Fruit fly (Drosophila melanogaster): ENCODE measurements around the gene smog.
A peak's percentile ranks its signal among the peaks of the same experiment; 100 is the strongest.

Gene smog

DNA sequence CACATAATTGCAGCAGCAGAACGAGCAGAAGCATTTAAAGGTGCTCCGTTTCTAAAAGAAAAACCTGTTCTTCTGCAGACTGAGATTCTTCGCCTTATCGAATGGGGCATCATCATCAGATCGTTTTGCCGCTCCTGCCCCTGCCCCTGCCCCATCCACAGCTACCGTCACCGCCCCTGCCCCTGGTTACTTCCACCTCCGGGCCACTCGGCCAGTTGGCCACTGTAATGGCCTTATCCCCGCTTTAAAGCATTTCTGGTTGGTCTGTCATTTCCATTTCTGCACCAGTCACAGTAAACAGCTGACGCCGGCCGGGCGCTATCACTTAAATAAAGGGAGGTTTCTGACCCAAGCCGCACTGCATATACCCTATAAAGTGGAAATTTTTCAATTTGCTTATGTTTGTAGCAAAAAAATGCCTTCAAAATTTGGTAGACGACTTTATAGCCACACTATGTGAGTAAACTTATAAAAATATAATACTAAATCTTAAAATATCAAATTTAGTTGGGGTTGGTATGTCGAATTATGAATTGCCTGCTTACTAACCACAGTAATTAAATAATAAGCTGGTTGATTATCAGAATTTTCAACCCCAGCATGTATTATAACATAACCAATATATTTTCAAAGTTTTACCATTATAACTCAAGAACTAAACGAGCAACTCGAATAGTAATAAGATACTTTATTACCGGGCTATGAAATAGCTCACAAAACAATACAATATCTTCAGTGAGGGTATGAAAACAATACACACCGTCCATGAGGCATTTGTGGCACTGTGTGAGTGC lies 41.8 kb upstream of the smog start (continued):
- no peak for TF ChIP-seq B-H2 (GFP tag; optimal IDR thresholded peaks at IDR 0.05)
- TF ChIP-seq CG7963 (GFP tag; IDR thresholded peaks at IDR 0.05; ENCODE audit: partially characterized antibody): no peak
- TF ChIP-seq unpg (GFP tag; optimal IDR thresholded peaks at IDR 0.05): peak; percentile 41
- peak; percentile 49; the same call in 1 of the 3 replicates for TF ChIP-seq ci (GFP tag; IDR thresholded peaks at IDR 0.05)
- TF ChIP-seq CG12769 (tag; optimal IDR thresholded peaks at IDR 0.05): peak; percentile 21
- no peak for TF ChIP-seq CG4360 (GFP tag; IDR thresholded peaks at IDR 0.05)
- no peak for TF ChIP-seq chinmo (GFP tag; IDR thresholded peaks at IDR 0.05; ENCODE audit: partially characterized antibody)
- peak; percentile 89 for TF ChIP-seq kni (GFP tag; optimal IDR thresholded peaks at IDR 0.05)
- peak; percentile 24 for TF ChIP-seq tx (GFP tag; optimal IDR thresholded peaks at IDR 0.05)
- TF ChIP-seq Optix (GFP tag; IDR thresholded peaks at IDR 0.05): peak; percentile 12; the same call in 1 of the 3 replicates
- TF ChIP-seq usp (GFP tag; optimal IDR thresholded peaks at IDR 0.05): no peak
- TF ChIP-seq CG18011 (GFP tag; optimal IDR thresholded peaks at IDR 0.05): peak; percentile 22
- peak; percentile 25 for TF ChIP-seq Jarid2 (GFP tag; optimal IDR thresholded peaks at IDR 0.05)
- TF ChIP-seq Dip2 (GFP tag; IDR thresholded peaks at IDR 0.05): no peak
- TF ChIP-seq CG6175 (GFP tag; IDR thresholded peaks at IDR 0.05): peak; percentile 60; the same call in 1 of the 3 replicates
- 0 out of 2 replicates have a peak, but pooled peaks have one; percentile 14 for TF ChIP-seq CG32532 (GFP tag; IDR thresholded peaks at IDR 0.05)
- no peak for TF ChIP-seq Hey (tag; optimal IDR thresholded peaks at IDR 0.05)
- no peak for TF ChIP-seq CG3838 (GFP tag; optimal IDR thresholded peaks at IDR 0.05)
- no peak for TF ChIP-seq CG14965 (GFP tag; optimal IDR thresholded peaks at IDR 0.05; ENCODE audit: borderline replicate concordance)
- peak; percentile 15 for TF ChIP-seq CG6654 (GFP tag; optimal IDR thresholded peaks at IDR 0.05)
- no peak for TF ChIP-seq Camta (GFP tag; optimal IDR thresholded peaks at IDR 0.05)
- peak; percentile 32 for TF ChIP-seq sob (GFP tag; IDR thresholded peaks at IDR 0.05)
- no peak for TF ChIP-seq CG7271 (tag; optimal IDR thresholded peaks at IDR 0.05)
- TF ChIP-seq Sry-δ (GFP tag; optimal IDR thresholded peaks at IDR 0.05): no peak
- no peak for TF ChIP-seq gro (GFP tag; optimal IDR thresholded peaks at IDR 0.05)
- peak; percentile 35 for TF ChIP-seq CG17829 (tag; optimal IDR thresholded peaks at IDR 0.05)
- peak; percentile 82 for TF ChIP-seq CG2120 (GFP tag; optimal IDR thresholded peaks at IDR 0.05)
- TF ChIP-seq stc (GFP tag; IDR thresholded peaks at IDR 0.05): no peak
- TF ChIP-seq CG11723 (GFP tag; optimal IDR thresholded peaks at IDR 0.05): peak; percentile 70
- TF ChIP-seq mld (GFP tag; IDR thresholded peaks at IDR 0.05; ENCODE audit: partially characterized antibody): no peak
- TF ChIP-seq D19B (GFP tag; optimal IDR thresholded peaks at IDR 0.05): peak; percentile 66
- no peak; the same call in 1 of the 2 replicates for TF ChIP-seq CG9932 (GFP tag; IDR thresholded peaks at IDR 0.05)
- TF ChIP-seq Neu2 (GFP tag; optimal IDR thresholded peaks at IDR 0.05; ENCODE audit: borderline replicate concordance): no peak
- peak; percentile 96 for TF ChIP-seq row (GFP tag; IDR thresholded peaks at IDR 0.05)
- no peak for TF ChIP-seq cwo (GFP tag; optimal IDR thresholded peaks at IDR 0.05)
- TF ChIP-seq CG4328 (GFP tag; optimal IDR thresholded peaks at IDR 0.05): peak; percentile 64
- no peak for TF ChIP-seq zf30C (GFP tag; optimal IDR thresholded peaks at IDR 0.05)
- TF ChIP-seq run (tag; optimal IDR thresholded peaks at IDR 0.05): no peak
- peak; percentile 79 for TF ChIP-seq CG12659 (GFP tag; optimal IDR thresholded peaks at IDR 0.05)
- peak; percentile 14 to 72 for TF ChIP-seq crp (GFP tag; optimal IDR thresholded peaks at IDR 0.05)
- peak; percentile 100 for TF ChIP-seq D19A (tag; optimal IDR thresholded peaks at IDR 0.05)
- peak; percentile 84 for TF ChIP-seq Sox100B (GFP tag; optimal IDR thresholded peaks at IDR 0.05)
- no peak; the same call in 1 of the 2 replicates for TF ChIP-seq E2f2 (GFP tag; IDR thresholded peaks at IDR 0.05)
- TF ChIP-seq CG7745 (tag; optimal IDR thresholded peaks at IDR 0.05): no peak
- no peak for TF ChIP-seq z (GFP tag; IDR thresholded peaks at IDR 0.05)
- TF ChIP-seq Chrac-16 (GFP tag; optimal IDR thresholded peaks at IDR 0.05): peak; percentile 75
- no peak for TF ChIP-seq CG11085 (GFP tag; IDR thresholded peaks at IDR 0.05)
- no peak for TF ChIP-seq pum (GFP tag; optimal IDR thresholded peaks at IDR 0.05)
